Fruit fly (Drosophila melanogaster): ENCODE data around the gene CG42763.

Gene CG42763

DNA sequence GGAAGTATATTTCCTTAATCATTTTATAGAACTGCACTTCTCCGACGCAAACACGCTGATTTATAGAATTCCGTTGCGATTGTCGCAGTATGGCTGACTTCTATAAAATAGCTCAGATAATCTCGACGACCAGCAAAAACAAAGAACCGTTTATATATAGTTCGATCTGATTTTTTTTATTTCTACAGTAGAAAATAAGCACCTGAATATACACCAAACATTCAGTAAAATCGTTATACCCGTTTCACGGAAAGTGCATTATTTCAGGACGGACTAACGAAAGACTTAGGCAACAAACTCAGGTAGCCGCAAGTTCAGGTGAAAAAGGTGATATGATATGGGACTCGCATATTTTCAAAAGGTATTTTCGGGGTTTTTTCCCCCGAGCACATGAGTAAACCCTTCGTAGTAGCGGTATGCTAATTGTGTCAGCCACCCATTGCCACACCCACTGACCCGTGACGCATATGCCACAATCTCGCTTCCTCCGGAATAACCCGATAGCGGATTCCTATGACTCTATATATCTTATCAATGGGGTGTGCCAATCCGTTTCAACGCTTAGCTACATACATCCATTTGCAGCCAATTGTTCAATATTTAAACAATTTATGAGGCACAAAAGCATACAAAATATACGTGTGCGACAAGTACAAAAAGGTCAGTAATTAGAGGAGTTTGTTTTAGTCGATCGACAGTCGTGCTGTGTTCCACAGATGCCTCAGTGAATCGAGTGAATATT is at the start of gene CG42763, which contains the start of gene CG43394:
TSS of gene CG42763 (minus strand) at position 41 of the 742 bp plus-strand sequence.
TSS of gene CG43394 (plus strand) at position 692 of the 742 bp plus-strand sequence.
- TF ChIP-seq noc (tag; optimal IDR thresholded peaks at IDR 0.05) = no peak

DNA sequence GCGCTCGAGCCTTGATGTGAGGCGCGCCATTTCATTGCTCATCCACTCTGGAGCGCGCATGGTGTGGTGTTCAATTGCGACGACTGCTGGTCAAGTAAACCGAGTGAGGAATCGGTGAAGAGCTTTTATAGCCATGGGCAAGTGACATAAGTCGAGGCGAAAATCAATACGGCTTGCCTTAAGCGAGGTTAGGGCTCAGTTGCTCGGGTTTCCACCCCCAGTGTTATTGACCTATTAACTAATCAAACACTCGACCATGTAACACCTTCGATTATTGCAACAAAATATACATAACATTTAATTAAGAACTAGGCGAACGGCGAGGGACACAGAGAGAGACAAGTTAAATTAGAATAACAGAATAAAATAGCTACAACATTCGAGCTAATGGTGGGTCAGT is 45.8 kb upstream of the CG42763 start, which contains the start of gene CG34134:
TSS of gene CG34134 (minus strand) at position 101 of the 400 bp plus-strand sequence.
- TF ChIP-seq noc (tag; optimal IDR thresholded peaks at IDR 0.05) = no peak

DNA sequence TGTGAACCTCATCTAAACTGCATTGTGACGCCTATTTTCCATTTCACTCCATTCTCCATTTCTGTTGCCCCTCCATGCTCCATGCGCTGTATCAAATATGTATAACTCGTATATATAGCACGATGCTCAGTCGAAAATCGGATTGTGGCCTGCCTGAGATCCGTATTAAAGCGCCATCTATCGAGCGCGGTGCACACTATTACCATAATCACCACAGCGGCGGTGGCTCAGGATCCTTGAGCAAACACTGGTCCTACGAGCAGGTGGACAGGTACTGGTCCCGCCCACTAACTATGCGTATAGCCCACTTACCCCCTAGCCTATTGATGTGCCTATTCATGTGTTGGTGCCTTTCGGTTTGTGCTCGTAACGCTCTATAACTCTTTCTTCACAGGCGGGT is 40.1 kb upstream of the CG42763 start:
- TF ChIP-seq noc (tag; optimal IDR thresholded peaks at IDR 0.05) = no peak

DNA sequence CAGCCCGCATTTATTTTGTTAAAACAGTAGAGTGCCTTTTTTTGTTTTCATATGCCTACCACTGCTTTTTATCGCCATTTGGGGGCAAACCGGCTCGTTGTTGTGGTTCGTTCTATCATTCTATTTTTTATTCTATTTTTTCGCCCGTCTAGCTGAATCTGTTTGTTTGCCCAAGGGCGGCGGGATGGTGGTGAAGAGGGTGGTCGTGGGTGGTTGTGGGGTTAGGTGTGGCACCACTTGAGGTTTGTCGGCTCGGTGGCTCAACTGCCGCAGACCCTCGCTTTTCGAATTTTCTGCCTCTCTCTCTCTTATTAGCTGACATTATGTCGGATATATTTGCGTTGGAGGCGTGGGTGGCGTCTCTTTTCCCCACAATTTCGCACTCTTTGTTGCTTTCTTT is 26.6 kb upstream of the CG42763 start:
- TF ChIP-seq noc (tag; optimal IDR thresholded peaks at IDR 0.05) = no peak

DNA sequence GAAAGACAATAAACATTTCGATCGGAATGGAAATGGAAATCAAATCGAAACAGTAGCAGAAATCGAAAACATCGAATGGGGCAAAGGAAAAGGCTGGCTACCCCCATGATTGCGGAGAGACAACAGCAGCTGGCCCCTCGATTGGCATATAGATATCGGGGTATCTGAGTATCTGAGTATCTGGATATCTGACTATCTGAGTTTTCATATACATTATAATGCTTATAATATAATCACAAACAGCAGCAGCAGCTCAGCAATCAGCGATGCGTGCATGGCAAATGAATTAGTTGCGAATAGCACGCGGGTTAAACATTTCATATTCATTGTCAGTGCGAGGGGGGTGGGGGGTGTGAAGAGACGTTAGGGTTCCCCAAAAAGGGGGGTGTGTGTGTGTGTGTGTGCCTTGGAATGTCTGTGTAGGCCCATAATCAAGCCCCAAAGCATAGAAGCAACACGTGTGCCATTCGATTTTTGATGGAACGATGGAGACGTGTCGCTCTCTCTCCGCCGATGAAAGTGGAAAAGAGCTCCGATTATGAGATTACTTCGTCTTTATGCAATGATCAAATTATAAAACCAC is 25.8 kb upstream of the CG42763 start:
- TF ChIP-seq noc (tag; optimal IDR thresholded peaks at IDR 0.05) = no peak

DNA sequence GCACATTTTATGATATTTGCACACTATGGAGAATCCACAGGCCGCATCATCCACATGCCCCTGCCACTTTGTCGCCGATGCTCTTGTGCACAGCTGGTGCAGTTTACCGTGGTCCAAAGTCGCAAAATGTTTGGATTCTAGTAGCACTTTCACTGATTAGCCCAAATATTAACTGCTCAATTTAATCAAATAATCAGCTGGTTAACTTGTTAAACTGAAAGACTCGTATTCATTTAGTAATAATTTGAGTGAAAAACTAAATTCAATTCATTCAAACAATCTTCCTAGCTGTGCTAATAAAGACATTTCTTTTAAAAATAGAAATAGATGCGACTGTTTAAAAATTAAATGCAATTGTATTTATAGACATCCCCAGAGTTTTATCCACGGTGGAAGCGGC is 23.2 kb upstream of the CG42763 start:
- TF ChIP-seq noc (tag; optimal IDR thresholded peaks at IDR 0.05) = no peak

DNA sequence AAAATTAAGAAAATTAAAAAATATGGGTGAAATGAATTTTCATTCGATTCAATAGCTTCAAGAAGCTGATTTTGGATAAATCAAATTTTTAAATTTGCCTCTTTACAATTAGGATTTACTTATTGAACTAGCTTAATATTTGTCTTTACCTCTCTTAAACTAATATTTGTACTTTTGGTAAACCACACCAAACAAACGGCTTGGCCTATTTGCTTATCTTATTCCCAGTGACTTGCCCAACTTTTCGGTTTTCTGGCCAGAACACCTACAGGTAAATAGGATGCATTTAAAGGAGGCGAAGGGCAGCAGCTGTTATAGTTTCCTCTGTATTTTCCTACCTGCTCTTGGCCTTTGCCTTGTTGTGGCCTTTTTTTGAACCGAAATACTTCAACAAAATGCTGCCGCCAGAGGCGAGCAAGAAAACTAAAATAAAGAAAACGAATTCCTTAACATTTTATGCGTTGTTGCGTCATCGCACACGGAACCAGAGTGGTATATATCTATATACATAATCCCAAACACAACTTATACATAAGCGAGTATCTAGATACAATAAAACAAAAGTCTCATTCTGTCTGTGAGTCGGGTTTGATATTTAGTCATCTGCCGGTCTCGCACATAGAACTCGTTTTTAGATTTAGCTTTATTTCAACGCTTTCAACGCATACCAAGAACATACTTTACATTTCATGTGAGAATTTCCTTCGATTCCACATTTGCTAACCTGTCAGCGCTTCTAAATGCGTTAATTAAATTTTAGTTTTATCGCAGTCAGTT is 21.1 kb upstream of the CG42763 start:
- no peak for TF ChIP-seq noc (tag; optimal IDR thresholded peaks at IDR 0.05)

DNA sequence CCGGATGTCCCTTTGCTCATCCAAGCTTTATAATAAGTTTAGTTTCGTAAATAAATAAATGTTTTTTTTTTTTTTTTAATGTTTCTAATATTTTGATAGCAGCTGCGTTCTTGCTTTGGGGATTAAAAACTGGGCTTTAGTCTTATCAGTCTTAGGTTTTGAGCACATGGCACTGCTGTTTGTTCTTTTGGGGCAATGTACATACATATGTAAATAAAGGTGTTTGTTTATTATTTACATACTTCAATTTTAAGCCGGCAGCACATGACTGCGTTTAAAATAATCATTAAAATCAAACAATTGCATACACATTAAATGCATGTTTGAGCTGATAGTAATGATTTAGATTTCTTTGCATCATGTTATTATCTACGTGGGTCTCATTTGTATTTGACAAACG is 19.3 kb upstream of the CG42763 start:
- TF ChIP-seq noc (tag; optimal IDR thresholded peaks at IDR 0.05) = no peak

DNA sequence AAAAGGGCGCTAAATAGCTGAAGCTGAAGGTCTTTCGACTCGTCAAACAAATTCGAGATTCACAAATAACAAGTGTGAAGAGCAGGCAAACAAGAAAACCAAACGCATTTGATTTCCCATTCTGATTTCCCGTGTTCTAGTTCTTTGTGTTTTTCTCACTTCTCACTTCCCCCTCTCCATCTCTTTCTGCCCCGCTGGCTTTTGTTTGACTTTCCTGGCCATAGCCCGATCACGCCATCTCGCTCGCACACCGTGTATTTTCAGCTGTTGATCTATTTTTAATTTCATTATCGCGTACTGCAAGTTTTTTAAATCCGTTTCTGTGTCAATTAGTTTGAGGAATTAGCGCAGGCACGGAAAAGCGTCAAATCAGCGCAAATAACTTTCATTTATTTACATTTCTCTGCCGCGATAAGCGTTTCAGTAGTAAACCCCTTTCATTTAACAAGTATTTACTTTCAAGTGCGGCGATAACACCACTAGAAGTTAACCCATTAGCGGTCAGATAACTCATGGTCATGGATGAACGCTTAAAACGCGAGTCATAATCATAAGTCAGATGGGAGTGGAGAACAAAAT is 18.8 kb upstream of the CG42763 start:
- TF ChIP-seq noc (tag; optimal IDR thresholded peaks at IDR 0.05) = peak; percentile 65

DNA sequence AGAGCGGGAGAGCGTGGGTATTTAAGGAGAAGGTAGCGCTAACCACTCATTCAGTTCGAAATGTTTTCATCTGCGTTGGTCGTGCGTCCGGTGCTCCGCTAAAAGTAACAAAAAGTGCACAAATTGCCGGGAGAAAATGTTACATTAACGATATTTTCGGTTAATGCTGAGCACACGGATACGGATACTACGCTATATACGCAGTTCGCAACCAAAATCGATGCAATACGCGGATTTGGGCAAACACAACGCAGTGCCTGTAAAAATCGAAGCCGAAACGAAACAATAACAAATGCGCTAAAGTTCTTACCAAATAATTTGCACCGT is 18.1 kb upstream of the CG42763 start, which contains the start of gene Piezo:
TSS of gene Piezo (plus strand) at position 49 of the 327 bp plus-strand sequence.
- TF ChIP-seq noc (tag; optimal IDR thresholded peaks at IDR 0.05) = no peak

DNA sequence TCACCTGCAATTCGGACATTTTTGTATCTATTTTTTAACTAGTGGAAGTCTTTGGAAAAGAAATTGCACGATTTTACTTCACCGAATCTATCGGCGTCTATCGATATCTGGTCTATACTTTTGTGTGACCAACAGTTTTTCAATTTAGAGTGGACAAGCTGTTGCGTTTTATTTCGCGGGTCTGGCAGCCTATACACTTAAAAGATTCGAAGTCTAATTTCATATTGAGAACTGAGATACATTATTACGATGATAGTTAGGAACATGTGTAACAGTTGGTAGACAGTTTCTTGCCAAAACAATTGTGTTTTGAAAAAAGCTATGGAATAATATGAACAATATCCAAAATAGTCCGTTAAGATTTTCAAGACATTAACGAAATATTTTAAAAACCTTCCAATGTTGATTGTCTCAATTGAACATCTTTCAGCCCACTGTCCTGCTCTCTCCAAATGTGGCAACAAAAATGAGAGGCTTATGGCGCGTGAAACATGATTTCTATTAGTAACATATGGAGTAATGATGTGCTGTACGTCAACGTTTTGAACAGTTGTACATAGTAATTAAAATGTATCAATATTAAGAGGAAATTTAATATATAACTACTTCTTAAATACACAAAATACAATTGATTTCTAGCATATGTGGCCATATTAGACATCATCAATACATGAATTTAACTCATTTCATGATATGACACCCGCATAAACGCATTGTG is 17.6 kb upstream of the CG42763 start, which contains the start of gene Acbp1:
TSS of gene Acbp1 (minus strand) at position 146 of the 718 bp plus-strand sequence.
- TF ChIP-seq noc (tag; optimal IDR thresholded peaks at IDR 0.05) = peak; percentile 98

DNA sequence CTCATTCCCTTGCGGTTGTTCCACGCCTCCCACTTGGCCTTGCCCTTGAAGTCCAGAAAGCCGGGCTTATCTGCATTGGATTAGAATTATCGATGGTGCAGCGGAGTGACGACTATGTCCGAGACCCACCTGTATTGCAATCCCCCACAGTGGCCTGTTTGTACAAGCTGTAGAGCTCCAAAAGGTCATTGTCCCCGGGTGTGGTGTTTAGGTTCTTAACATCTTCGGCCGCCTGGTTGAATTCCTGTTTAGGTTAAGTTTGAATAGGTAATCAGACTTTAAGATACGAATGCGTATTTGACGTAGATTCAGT is 17.0 kb upstream of the CG42763 start:
- TF ChIP-seq noc (tag; optimal IDR thresholded peaks at IDR 0.05) = no peak

DNA sequence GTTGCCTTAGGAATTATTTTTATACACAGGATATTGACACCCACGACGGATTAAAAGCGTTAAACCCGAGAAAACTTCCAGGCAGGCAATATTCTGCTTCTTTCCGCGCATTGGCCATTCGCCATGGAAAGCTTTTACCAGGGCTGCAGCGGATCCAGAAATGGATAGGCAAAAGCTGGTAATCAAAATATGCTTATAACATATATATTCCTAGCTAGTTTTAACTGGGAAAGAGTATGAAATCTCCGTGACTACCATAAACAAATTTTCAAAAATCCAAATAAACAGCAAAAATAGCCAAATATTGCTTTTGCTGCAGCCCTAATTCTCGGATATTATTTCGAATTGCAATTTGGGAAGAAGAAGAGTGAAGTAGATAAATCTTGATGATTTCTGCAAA is 14.6 kb upstream of the CG42763 start, which contains the start of the genes PAPLA1 and Rbsn-5:
TSS of gene PAPLA1 (minus strand) at position 141 of the 400 bp plus-strand sequence.
TSS of gene Rbsn-5 (plus strand) at position 335 of the 400 bp plus-strand sequence.
- TF ChIP-seq noc (tag; optimal IDR thresholded peaks at IDR 0.05) = peak; percentile 93

DNA sequence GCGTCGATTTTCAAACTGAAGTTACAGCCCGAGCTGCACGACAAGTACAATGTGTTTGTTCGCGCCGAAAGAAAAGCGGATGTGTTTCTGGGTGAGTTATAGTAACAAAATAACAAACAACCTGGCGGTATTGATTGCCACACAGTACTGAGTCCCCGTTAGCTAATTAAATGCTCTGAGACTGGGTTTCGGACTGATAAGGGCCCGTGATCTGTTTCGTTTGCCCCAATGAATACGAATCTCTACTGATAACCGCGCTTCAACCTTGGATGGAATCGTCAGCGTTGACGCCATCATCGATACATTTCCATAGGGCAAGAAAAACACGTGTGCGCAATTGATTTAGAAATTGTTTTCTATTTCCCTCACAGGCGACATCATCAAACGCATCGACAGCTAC is 12.3 kb upstream of the CG42763 start:
- TF ChIP-seq noc (tag; optimal IDR thresholded peaks at IDR 0.05) = no peak

DNA sequence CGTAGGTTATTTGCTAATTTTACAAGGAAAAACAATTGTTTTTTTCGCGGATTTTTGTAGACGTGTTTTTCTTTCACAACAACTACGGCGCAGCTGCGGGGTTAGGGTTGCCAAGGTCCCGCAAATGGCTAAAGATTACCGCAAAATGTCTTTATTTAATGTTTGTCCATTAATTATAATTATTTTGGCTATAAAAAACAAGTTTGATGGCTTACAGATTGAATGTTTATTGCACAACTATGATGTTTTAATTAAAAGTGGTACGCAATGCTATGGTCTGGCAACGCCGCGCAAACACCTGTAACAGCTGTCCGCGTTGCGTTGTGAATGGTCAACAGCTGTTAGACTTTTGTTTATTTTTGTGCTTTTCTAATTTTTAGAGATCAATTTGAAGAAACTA is 11.8 kb upstream of the CG42763 start:
- TF ChIP-seq noc (tag; optimal IDR thresholded peaks at IDR 0.05) = peak; percentile 73
